Worm (Caenorhabditis elegans) whole organism, L2 larva: ENCODE data around the gene ZK154.5.

Source experiments
- alr-1 ChIP-seq: fragments of 150-350 bp; optimal IDR thresholded peaks from 2 replicates; lab custom pipeline; 2014; ENCODE audit warnings: missing biosample characterization, missing genetic modification characterization
- ceh-82 ChIP-seq: fragments of 150-350 bp; optimal IDR thresholded peaks from 2 replicates; lab custom pipeline; 2014; ENCODE audit warnings: missing biosample characterization, missing genetic modification characterization
- lin-39 ChIP-seq: fragments of 150-350 bp; optimal IDR thresholded peaks from 2 replicates; lab custom pipeline; 2014; ENCODE audit warnings: missing biosample characterization, missing genetic modification reagents, missing genetic modification characterization
- lsy-2 ChIP-seq, 2 experiments: fragments of 150-350 bp in 1 of 2; sonication (generic microtip) in 1 of 2; optimal IDR thresholded peaks; 2 replicates each; lab custom pipeline; 2014 to 2017; ENCODE audit warnings: missing biosample characterization in 2 of 2, missing genetic modification characterization in 2 of 2
- nhr-237 ChIP-seq: fragments of 150-350 bp; optimal IDR thresholded peaks from 2 replicates; lab custom pipeline; 2014; ENCODE audit warnings: missing biosample characterization, missing genetic modification characterization
- nhr-25 ChIP-seq: fragments of 150-350 bp; sonication (generic microtip); optimal IDR thresholded peaks from 3 replicates; lab custom pipeline; 2014; ENCODE audit warnings: missing biosample characterization, missing genetic modification characterization
- nhr-77 ChIP-seq: fragments of 150-350 bp; optimal IDR thresholded peaks from 2 replicates; lab custom pipeline; 2014; ENCODE audit warnings: missing biosample characterization, missing genetic modification characterization
- ztf-4 ChIP-seq: fragments of 150-350 bp; optimal IDR thresholded peaks from 2 replicates; lab custom pipeline; 2014; ENCODE audit warnings: missing biosample characterization, missing genetic modification characterization

ce11 chrX:7736171-7736570 is 51.6 kb downstream of the ZK154.5 start, which contains the start of gene set-12:
- TF ChIP-seq lsy-2 (tag; optimal IDR thresholded peaks at IDR 0.05; lab: Kevin White, UChicago) (no peak), ztf-4 (no peak), lin-39 (tag; lab: Kevin White, UChicago) (no peak), nhr-237 (tag; lab: Kevin White, UChicago) (no peak), ceh-82 (tag; lab: Kevin White, UChicago) (no peak), alr-1 (tag; lab: Kevin White, UChicago) (no peak), nhr-77 (tag; lab: Kevin White, UChicago) (no peak), nhr-25 (tag; lab: Kevin White, UChicago) (no peak)
